Fruit fly (Drosophila melanogaster): ENCODE data around the gene lz.

Gene lz

DNA sequence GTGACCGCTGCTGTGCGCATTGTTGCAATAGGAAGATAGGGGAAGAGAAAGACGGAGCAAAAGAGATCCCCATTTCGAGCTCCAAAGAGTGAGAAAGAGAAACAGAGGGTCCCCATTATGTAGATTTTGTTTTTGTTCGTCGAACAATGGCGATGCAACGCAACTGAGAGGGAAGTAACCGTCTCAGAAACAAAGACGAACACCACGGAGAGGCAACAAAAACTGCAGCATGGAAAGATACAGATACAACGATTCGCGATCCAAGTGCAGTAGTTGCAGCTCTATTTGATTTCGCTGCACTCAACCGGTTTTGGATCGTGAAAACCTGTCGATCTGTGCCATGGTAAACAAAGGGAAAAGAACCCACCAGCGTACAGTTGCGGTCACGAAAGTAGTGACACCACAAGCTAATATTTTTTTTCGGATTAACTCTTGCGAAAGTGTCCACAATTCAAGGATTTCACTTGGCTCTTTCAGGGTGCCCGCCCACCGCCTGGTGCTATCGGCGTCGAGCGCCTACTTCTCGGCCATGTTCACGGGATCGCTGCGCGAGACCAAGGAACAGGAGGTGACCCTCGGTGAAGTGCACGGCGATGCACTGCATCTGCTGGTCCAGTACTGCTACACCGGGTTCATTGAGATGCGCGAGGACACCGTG lies 32.3 kb upstream of the lz start:
- TF ChIP-seq jing (GFP tag; optimal IDR thresholded peaks at IDR 0.05) (no peak), CG2712 (tag; optimal IDR thresholded peaks at IDR 0.05) (no peak), D (optimal IDR thresholded peaks at IDR 0.05) (no peak), D (GFP tag; optimal IDR thresholded peaks at IDR 0.05) (no peak), CG6654 (GFP tag; optimal IDR thresholded peaks at IDR 0.05) (no peak), lola (GFP tag; optimal IDR thresholded peaks at IDR 0.05) (no peak), Trl (optimal IDR thresholded peaks at IDR 0.05) (peak in 1 of 2 experiments; percentile 29), Trl (GFP tag; optimal IDR thresholded peaks at IDR 0.05) (no peak), CG15269 (tag; optimal IDR thresholded peaks at IDR 0.05) (no peak), phol (tag; optimal IDR thresholded peaks at IDR 0.05) (no peak), CG14710 (tag; optimal IDR thresholded peaks at IDR 0.05) (no peak), pros (GFP tag; optimal IDR thresholded peaks at IDR 0.05) (no peak), Atf6 (GFP tag; IDR thresholded peaks at IDR 0.05) (no peak), Hmr (GFP tag; optimal IDR thresholded peaks at IDR 0.05) (no peak), kay (GFP tag; optimal IDR thresholded peaks at IDR 0.05) (no peak), CG18599 (GFP tag; optimal IDR thresholded peaks at IDR 0.05) (no peak), ranshi (GFP tag; IDR thresholded peaks at IDR 0.05) (no peak), ttk (GFP tag; IDR thresholded peaks at IDR 0.05) (0 out of 2 replicates have a peak, but pooled peaks have one; percentile 12), Drgx (GFP tag; IDR thresholded peaks at IDR 0.05) (peak; percentile 65), Xbp1 (GFP tag; optimal IDR thresholded peaks at IDR 0.05) (no peak), ci (GFP tag; IDR thresholded peaks at IDR 0.05) (peak; percentile 63; the same call in 2 of the 3 replicates), nom (GFP tag; optimal IDR thresholded peaks at IDR 0.05) (peak; percentile 54), en (GFP tag; optimal IDR thresholded peaks at IDR 0.05) (no peak), HLHmδ (GFP tag; optimal IDR thresholded peaks at IDR 0.05) (no peak), CG18476 (GFP tag; optimal IDR thresholded peaks at IDR 0.05) (no peak), dati (GFP tag; IDR thresholded peaks at IDR 0.05) (0 out of 2 replicates have a peak, but pooled peaks have one; percentile 16), MTF-1 (GFP tag; optimal IDR thresholded peaks at IDR 0.05; ENCODE audit: borderline replicate concordance) (no peak), Med (GFP tag) (peak; percentile 70), Deaf1 (tag; optimal IDR thresholded peaks at IDR 0.05) (no peak), CG14441 (GFP tag; IDR thresholded peaks at IDR 0.05) (0 out of 2 replicates have a peak, but pooled peaks have one; percentile 17), Ets65A (GFP tag) (peak; percentile 88), bowl (GFP tag; IDR thresholded peaks at IDR 0.05) (no peak), tgo (GFP tag; IDR thresholded peaks at IDR 0.05) (no peak), Hr51 (GFP tag; optimal IDR thresholded peaks at IDR 0.05) (no peak), hkb (optimal IDR thresholded peaks at IDR 0.05) (no peak), hkb (GFP tag; IDR thresholded peaks at IDR 0.05) (0 out of 2 replicates have a peak, but pooled peaks have one; percentile 21), hb (GFP tag; IDR thresholded peaks at IDR 0.05; ENCODE audit: partially characterized antibody) (no peak), trh (GFP tag; optimal IDR thresholded peaks at IDR 0.05) (no peak), sna (GFP tag; IDR thresholded peaks at IDR 0.05; ENCODE audit: partially characterized antibody) (no peak), otp (GFP tag; IDR thresholded peaks at IDR 0.05) (0 out of 3 replicates have a peak, but pooled peaks have one; percentile 12), CG5953 (GFP tag; IDR thresholded peaks at IDR 0.05) (peak; percentile 56; the same call in 1 of the 2 replicates), Nf-YB (GFP tag; optimal IDR thresholded peaks at IDR 0.05) (no peak), CG11696 (GFP tag; IDR thresholded peaks at IDR 0.05) (peak; percentile 68), vvl (GFP tag; IDR thresholded peaks at IDR 0.05) (no peak), E2f2 (GFP tag; IDR thresholded peaks at IDR 0.05) (no peak), bab2 (GFP tag; optimal IDR thresholded peaks at IDR 0.05) (no peak)

Data from whole organism, embryonic.